Fruit fly (Drosophila melanogaster) whole organism, embryonic: ENCODE measurements around the gene CG9799.

ENCODE experiments used
- Abd-B ChIP-seq: fragments of 200-800 bp; sonication (Bioruptor generic); optimal IDR thresholded peaks from 2 replicates; lab custom pipeline; 2018; ENCODE audit warnings: missing biosample characterization, mild to moderate bottlenecking, missing genetic modification characterization, moderate library complexity
- Awh ChIP-seq: fragments of 200-800 bp; sonication (Bioruptor generic); IDR thresholded peaks from 2 replicates; pipeline ENCODE4, ENCODE4 v1.3.6; 2022; ENCODE audit warnings: missing biosample characterization, missing genetic modification characterization
- CG10267 ChIP-seq: fragments of 200-800 bp; sonication (Bioruptor generic); optimal IDR thresholded peaks from 2 replicates; lab custom pipeline; 2018; ENCODE audit warnings: missing biosample characterization, mild to moderate bottlenecking, missing genetic modification characterization, moderate library complexity
- CG13123 ChIP-seq: fragments of 200-800 bp; sonication (Bioruptor generic); optimal IDR thresholded peaks from 2 replicates; lab custom pipeline; 2016; ENCODE audit warnings: missing biosample characterization, missing genetic modification characterization
- CG13287 ChIP-seq: fragments of 200-800 bp; sonication (Bioruptor generic); IDR thresholded peaks from 2 replicates; pipeline ENCODE4 v1.3.6; 2022; ENCODE audit warnings: missing biosample characterization, missing genetic modification characterization; ENCODE audit not compliant: partially characterized antibody
- CG14710 ChIP-seq: fragments of 200-800 bp; sonication (Bioruptor generic); optimal IDR thresholded peaks from 3 replicates; lab custom pipeline; 2019; ENCODE audit warnings: missing biosample characterization, mild to moderate bottlenecking, missing genetic modification characterization, moderate library complexity
- CG17359 ChIP-seq: fragments of 200-800 bp; sonication (Bioruptor generic); optimal IDR thresholded peaks from 3 replicates; lab custom pipeline; 2018; ENCODE audit warnings: missing biosample characterization, mild to moderate bottlenecking, missing genetic modification characterization, moderate library complexity
- CG17612 ChIP-seq: fragments of 200-800 bp; sonication (Bioruptor generic); IDR thresholded peaks from 2 replicates; pipeline ENCODE4 v1.3.6; 2022; ENCODE audit warnings: missing biosample characterization, missing genetic modification characterization
- CG2678 ChIP-seq: fragments of 200-800 bp; sonication (Bioruptor generic); optimal IDR thresholded peaks from 3 replicates; lab custom pipeline; 2019; ENCODE audit warnings: missing biosample characterization, mild to moderate bottlenecking, missing genetic modification characterization, moderate library complexity
- CG31441 ChIP-seq: fragments of 200-800 bp; sonication (Bioruptor generic); IDR thresholded peaks from 2 replicates; pipeline ENCODE4 v1.3.6; 2022; ENCODE audit warnings: missing biosample characterization, missing genetic modification characterization
- CG32532 ChIP-seq: fragments of 200-800 bp; sonication (Bioruptor generic); IDR thresholded peaks from 2 replicates; pipeline ENCODE4 v1.3.6; 2022; ENCODE audit warnings: missing biosample characterization, missing genetic modification characterization
- CG34224 ChIP-seq: fragments of 200-800 bp; sonication (Bioruptor generic); IDR thresholded peaks from 3 replicates; pipeline ENCODE4 v1.3.6; 2022; ENCODE audit warnings: missing biosample characterization, missing genetic modification characterization; ENCODE audit not compliant: partially characterized antibody
- CG34422 ChIP-seq: fragments of 200-800 bp; sonication (Bioruptor generic); IDR thresholded peaks from 3 replicates; pipeline ENCODE4 v1.3.6; 2022; ENCODE audit warnings: missing biosample characterization, missing genetic modification characterization
- CG3847 ChIP-seq: fragments of 200-800 bp; sonication (Bioruptor generic); IDR thresholded peaks from 2 replicates; pipeline ENCODE4 v1.3.6; 2022; ENCODE audit warnings: missing biosample characterization, missing genetic modification characterization
- CG3995 ChIP-seq: fragments of 200-800 bp; sonication (Bioruptor generic); optimal IDR thresholded peaks from 3 replicates; lab custom pipeline; 2016; ENCODE audit warnings: missing biosample characterization, missing genetic modification characterization
- CG4617 ChIP-seq: fragments of 200-800 bp; sonication (Bioruptor generic); optimal IDR thresholded peaks from 3 replicates; lab custom pipeline; 2016; ENCODE audit warnings: missing biosample characterization, missing genetic modification characterization, borderline replicate concordance
- CG6175 ChIP-seq: fragments of 200-800 bp; sonication (Bioruptor generic); IDR thresholded peaks from 3 replicates; pipeline ENCODE4 v1.3.6; 2022; ENCODE audit warnings: missing biosample characterization, missing genetic modification characterization
- CG7786 ChIP-seq: fragments of 200-800 bp; sonication (Bioruptor generic); optimal IDR thresholded peaks from 2 replicates; lab custom pipeline; 2016; ENCODE audit warnings: missing biosample characterization, missing genetic modification characterization
- CG9797 ChIP-seq: fragments of 200-800 bp; sonication (Bioruptor generic); optimal IDR thresholded peaks from 3 replicates; lab custom pipeline; 2018; ENCODE audit warnings: missing biosample characterization, mild to moderate bottlenecking, missing genetic modification characterization
- Dbx ChIP-seq: fragments of 200-800 bp; sonication (Bioruptor generic); IDR thresholded peaks from 3 replicates; pipeline ENCODE4 v1.3.6; 2022; ENCODE audit warnings: missing biosample characterization, missing genetic modification characterization
- Dp ChIP-seq: fragments of 200-800 bp; sonication (Bioruptor generic); optimal IDR thresholded peaks from 2 replicates; lab custom pipeline; 2018; ENCODE audit warnings: missing biosample characterization, mild to moderate bottlenecking, missing genetic modification characterization, moderate library complexity
- E2f1 ChIP-seq: fragments of 200-800 bp; sonication (Bioruptor generic); IDR thresholded peaks from 2 replicates; pipeline ENCODE4 v1.3.6; 2022; ENCODE audit warnings: missing biosample characterization, missing genetic modification characterization
- Ets97D ChIP-seq: fragments of 200-800 bp; sonication (Bioruptor generic); optimal IDR thresholded peaks from 3 replicates; lab custom pipeline; 2016; ENCODE audit warnings: missing biosample characterization, missing genetic modification characterization
- HmgZ ChIP-seq: fragments of 200-800 bp; sonication (Bioruptor generic); optimal IDR thresholded peaks from 2 replicates; lab custom pipeline; 2018; ENCODE audit warnings: missing biosample characterization, mild to moderate bottlenecking, missing genetic modification characterization
- MBD-R2 ChIP-seq: fragments of 200-800 bp; sonication (Bioruptor generic); IDR thresholded peaks from 2 replicates; pipeline ENCODE4 v1.3.6; 2022; ENCODE audit warnings: missing biosample characterization, missing genetic modification characterization
- Max ChIP-seq: fragments of 200-800 bp; sonication (Bioruptor generic); optimal IDR thresholded peaks from 2 replicates; lab custom pipeline; 2016; ENCODE audit warnings: missing biosample characterization, mild to moderate bottlenecking, missing genetic modification characterization
- Med ChIP-seq: fragments of 200-800 bp; sonication (Bioruptor generic); peaks from one replicate; lab custom pipeline; 2016; ENCODE audit warnings: missing biosample characterization, missing genetic modification characterization, mild to moderate bottlenecking, inconsistent platforms, moderate library complexity
- Myb ChIP-seq: fragments of 200-800 bp; sonication (Bioruptor generic); optimal IDR thresholded peaks from 2 replicates; lab custom pipeline; 2016; ENCODE audit warnings: missing biosample characterization, missing genetic modification characterization
- Sin3A ChIP-seq: fragments of >200 bp; optimal IDR thresholded peaks from 2 replicates; lab custom pipeline; 2018
- ase ChIP-seq: fragments of 200-800 bp; sonication (Bioruptor generic); IDR thresholded peaks from 3 replicates; pipeline ENCODE4 v1.3.6; 2022; ENCODE audit warnings: missing biosample characterization, missing genetic modification characterization
- bbx ChIP-seq: fragments of 200-800 bp; sonication (Bioruptor generic); IDR thresholded peaks from 2 replicates; pipeline ENCODE4 v1.3.6; 2022; ENCODE audit warnings: missing biosample characterization, missing genetic modification characterization; ENCODE audit not compliant: partially characterized antibody
- bigmax ChIP-seq: fragments of 200-800 bp; sonication (Bioruptor generic); optimal IDR thresholded peaks from 2 replicates; lab custom pipeline; 2018; ENCODE audit warnings: missing biosample characterization, mild to moderate bottlenecking, missing genetic modification characterization
- exex ChIP-seq: fragments of 200-800 bp; sonication (Bioruptor generic); optimal IDR thresholded peaks from 4 replicates; lab custom pipeline; 2018; ENCODE audit warnings: missing biosample characterization, mild to moderate bottlenecking, missing genetic modification characterization, moderate library complexity
- gce ChIP-seq: fragments of 200-800 bp; sonication (Bioruptor generic); IDR thresholded peaks from 3 replicates; pipeline ENCODE4 v1.3.6; 2022; ENCODE audit warnings: missing biosample characterization, missing genetic modification characterization
- gfzf ChIP-seq: fragments of 200-800 bp; sonication (Bioruptor generic); optimal IDR thresholded peaks from 2 replicates; lab custom pipeline; 2016; ENCODE audit warnings: missing biosample characterization, mild to moderate bottlenecking, missing genetic modification characterization, moderate library complexity
- gt ChIP-seq: fragments of 200-800 bp; sonication (Bioruptor generic); IDR thresholded peaks from 2 replicates; pipeline ENCODE4 v1.3.6; 2022; ENCODE audit warnings: missing biosample characterization, missing genetic modification characterization
- insv ChIP-seq, 2 experiments: fragments of 200-800 bp; sonication (Bioruptor generic); optimal IDR thresholded peaks; 3 replicates each; lab custom pipeline; 2016 to 2018; ENCODE audit warnings: missing biosample characterization in 2 of 2, missing genetic modification characterization in 2 of 2
- klu ChIP-seq: fragments of 200-800 bp; sonication (Bioruptor generic); IDR thresholded peaks from 2 replicates; pipeline ENCODE4 v1.3.6; 2022; ENCODE audit warnings: missing biosample characterization, missing genetic modification characterization
- lab ChIP-seq: fragments of 200-800 bp; sonication (Bioruptor generic); optimal IDR thresholded peaks from 3 replicates; lab custom pipeline; 2017; ENCODE audit warnings: missing biosample characterization, missing genetic modification characterization, mild to moderate bottlenecking, moderate library complexity, missing genetic modification reagents
- mld ChIP-seq: fragments of 200-800 bp; sonication (Bioruptor generic); IDR thresholded peaks from 3 replicates; pipeline ENCODE4 v1.3.6; 2022; ENCODE audit warnings: missing biosample characterization, missing genetic modification characterization; ENCODE audit not compliant: partially characterized antibody
- nerfin-2 ChIP-seq: fragments of 200-800 bp; sonication (Bioruptor generic); IDR thresholded peaks from 2 replicates; pipeline ENCODE4 v1.3.6; 2022; ENCODE audit warnings: missing biosample characterization, missing genetic modification characterization; ENCODE audit not compliant: partially characterized antibody
- onecut ChIP-seq: fragments of 200-800 bp; sonication (Bioruptor generic); IDR thresholded peaks from 2 replicates; pipeline ENCODE4 v1.3.6; 2022; ENCODE audit warnings: missing biosample characterization, missing genetic modification characterization
- scrt ChIP-seq: fragments of 200-800 bp; sonication (Bioruptor generic); optimal IDR thresholded peaks from 2 replicates; lab custom pipeline; 2018; ENCODE audit warnings: missing biosample characterization, mild to moderate bottlenecking, missing genetic modification characterization, moderate library complexity
- sens ChIP-seq: fragments of 200-800 bp; sonication (Bioruptor generic); peaks from one replicate; lab custom pipeline; 2016; ENCODE audit warnings: missing biosample characterization, missing genetic modification characterization
- sna ChIP-seq: fragments of 200-800 bp; sonication (Bioruptor generic); IDR thresholded peaks from 2 replicates; pipeline ENCODE4 v1.3.6; 2022; ENCODE audit warnings: missing biosample characterization, missing genetic modification characterization; ENCODE audit not compliant: partially characterized antibody
- stwl ChIP-seq: fragments of 200-800 bp; sonication (Bioruptor generic); optimal IDR thresholded peaks from 3 replicates; lab custom pipeline; 2018; ENCODE audit warnings: missing biosample characterization, mild to moderate bottlenecking, missing genetic modification characterization, moderate library complexity
- trem ChIP-seq: fragments of 200-800 bp; optimal IDR thresholded peaks from 3 replicates; lab custom pipeline; 2019; ENCODE audit warnings: missing biosample characterization, mild to moderate bottlenecking, missing genetic modification characterization, moderate library complexity
- unc-4 ChIP-seq: fragments of 200-800 bp; sonication (Bioruptor generic); IDR thresholded peaks from 2 replicates; pipeline ENCODE4 v1.3.6; 2022; ENCODE audit warnings: missing biosample characterization, missing genetic modification characterization; ENCODE audit not compliant: partially characterized antibody

CG9799 gene

dm6 chr3R:13388160-13388870 lies at the start of gene CG9799:
Gene CG9799, minus strand, starts transcription at chr3R:13388709.
- TF ChIP-seq Awh (peak; percentile 50; the same call in 1 of the 2 replicates), CG6175 (peak; percentile 53; the same call in 1 of the 3 replicates), Myb (peak; percentile 52), gt (GFP tag; lab: Robert Waterston, UW) (peak; percentile 42; the same call in 1 of the 2 replicates), CG31441 (no peak), stwl (tag; lab: Kevin White, UChicago) (peak; percentile 63), CG17612 (0 out of 2 replicates have a peak, but pooled peaks have one; percentile 10), CG3995 (GFP tag; lab: Kevin White, UChicago) (peak; percentile 57), CG14710 (tag; lab: Kevin White, UChicago) (peak; percentile 38), unc-4 (GFP tag; lab: Robert Waterston, UW) (peak; percentile 44; the same call in 1 of the 2 replicates), MBD-R2 (GFP tag; lab: Robert Waterston, UW) (peak; percentile 42; the same call in 1 of the 2 replicates), CG13287 (GFP tag; lab: Robert Waterston, UW) (peak; percentile 46; the same call in 1 of the 2 replicates), gfzf (GFP tag; lab: Kevin White, UChicago) (peak; percentile 77), trem (tag; lab: Kevin White, UChicago) (peak; percentile 32), Abd-B (peak; percentile 51), CG13123 (GFP tag; lab: Kevin White, UChicago) (no peak), gce (GFP tag; lab: Robert Waterston, UW) (peak; percentile 7; the same call in 1 of the 3 replicates), Dbx (0 out of 3 replicates have a peak, but pooled peaks have one; percentile 17), CG17359 (no peak), sna (GFP tag; lab: Robert Waterston, UW) (0 out of 2 replicates have a peak, but pooled peaks have one; percentile 14), CG32532 (GFP tag; lab: Robert Waterston, UW) (peak; percentile 56), CG2678 (tag; lab: Kevin White, UChicago) (no peak), mld (GFP tag; lab: Robert Waterston, UW) (0 out of 3 replicates have a peak, but pooled peaks have one; percentile 14), Sin3A (lab: Kevin White, UChicago) (peak; percentile 18), CG7786 (GFP tag; lab: Kevin White, UChicago) (no peak), ase (GFP tag; lab: Robert Waterston, UW) (peak; percentile 57; the same call in 2 of the 3 replicates), exex (no peak), onecut (peak; percentile 70), CG9797 (GFP tag; lab: Kevin White, UChicago) (peak; percentile 90), klu (no peak), CG3847 (GFP tag; lab: Robert Waterston, UW) (peak; percentile 7; the same call in 1 of the 2 replicates), CG10267 (tag; lab: Kevin White, UChicago) (peak; percentile 22), CG34422 (GFP tag; lab: Robert Waterston, UW) (peak; percentile 84; the same call in 2 of the 3 replicates), insv (GFP tag; optimal IDR thresholded peaks at IDR 0.05; lab: Kevin White, UChicago) (peak in 1 of 2 experiments; percentile 38), scrt (peak; percentile 9), Dp (GFP tag; lab: Kevin White, UChicago) (peak; percentile 92), sens (GFP tag; lab: Kevin White, UChicago) (peak; percentile 36), CG34224 (GFP tag; lab: Robert Waterston, UW) (0 out of 3 replicates have a peak, but pooled peaks have one; percentile 32), E2f1 (no peak), bbx (GFP tag; lab: Robert Waterston, UW) (0 out of 2 replicates have a peak, but pooled peaks have one; percentile 26), Med (peak; percentile 59), Max (peak; percentile 93), bigmax (GFP tag; lab: Kevin White, UChicago) (no peak), Ets97D (GFP tag; lab: Kevin White, UChicago) (peak; percentile 41), lab (GFP tag; lab: Kevin White, UChicago) (no peak), nerfin-2 (GFP tag; lab: Robert Waterston, UW) (peak; percentile 32; the same call in 1 of the 2 replicates), HmgZ (tag; lab: Kevin White, UChicago) (peak; percentile 4), CG4617 (peak; percentile 44)
